Worm (Caenorhabditis elegans) whole organism, L4 larva: ENCODE results near the gene scrm-7.

ENCODE experiments used
- F26F4.8 ChIP-seq: fragments of 200-800 bp; sonication (Bioruptor generic); conservative IDR thresholded peaks from 2 replicates; pipeline ENCODE4 v1.3.6; 2022; ENCODE audit warnings: missing genetic modification characterization, missing compliant biosample characterization
- F44E2.7 ChIP-seq: fragments of 200-800 bp; sonication (Bioruptor generic); IDR thresholded peaks from 2 replicates; pipeline ENCODE4 v2.1.2; 2022; ENCODE audit warnings: missing genetic modification characterization, missing compliant biosample characterization
- ZK546.5 ChIP-seq, 2 experiments: sonication (generic microtip); optimal IDR thresholded peaks; 2 replicates each; lab custom pipeline; 2017; ENCODE audit warnings: missing biosample characterization in 2 of 2, missing genetic modification characterization in 2 of 2
- aha-1 ChIP-seq: fragments of 150-350 bp; peaks from one replicate; lab custom pipeline; 2014; ENCODE audit warnings: missing biosample characterization, missing genetic modification characterization
- ama-1 ChIP-seq: fragments of 150-350 bp; optimal IDR thresholded peaks from 2 replicates; lab custom pipeline; 2014; ENCODE audit warnings: inconsistent platforms, mixed read lengths
- attf-4 ChIP-seq: sonication (generic microtip); optimal IDR thresholded peaks from 3 replicates; lab custom pipeline; 2017; ENCODE audit warnings: missing biosample characterization, missing genetic modification characterization
- ceh-28 ChIP-seq: fragments of 150-350 bp; optimal IDR thresholded peaks from 2 replicates; lab custom pipeline; 2014; ENCODE audit warnings: missing biosample characterization, missing genetic modification reagents, missing genetic modification characterization
- ceh-32 ChIP-seq: sonication (generic microtip); optimal IDR thresholded peaks from 2 replicates; lab custom pipeline; 2016; ENCODE audit warnings: mild to moderate bottlenecking, missing genetic modification characterization, missing compliant biosample characterization; ENCODE audit not compliant: poor library complexity
- ctbp-1 ChIP-seq: fragments of 200-800 bp; sonication (Bioruptor generic); IDR thresholded peaks from 2 replicates; pipeline ENCODE4 v1.3.6; 2022; ENCODE audit warnings: missing genetic modification reagents, missing genetic modification characterization, missing compliant biosample characterization
- duxl-1 ChIP-seq: sonication (generic microtip); optimal IDR thresholded peaks from 2 replicates; lab custom pipeline; 2016; ENCODE audit warnings: mild to moderate bottlenecking, missing genetic modification characterization, moderate library complexity, missing compliant biosample characterization; ENCODE audit not compliant: poor library complexity
- dve-1 ChIP-seq: sonication (generic microtip); optimal IDR thresholded peaks from 2 replicates; lab custom pipeline; 2017; ENCODE audit warnings: antibody characterized with exemption, mild to moderate bottlenecking, missing genetic modification characterization, missing compliant biosample characterization; ENCODE audit not compliant: insufficient read depth
- fkh-10 ChIP-seq: fragments of 150-350 bp; optimal IDR thresholded peaks from 2 replicates; lab custom pipeline; 2014; ENCODE audit warnings: missing biosample characterization, missing genetic modification reagents, missing genetic modification characterization
- gei-8 ChIP-seq: fragments of 200-800 bp; sonication (Bioruptor generic); optimal IDR thresholded peaks from 2 replicates; lab custom pipeline; 2018; ENCODE audit warnings: mild to moderate bottlenecking, missing genetic modification characterization, missing compliant biosample characterization
- hif-1 ChIP-seq, 2 experiments: sonication (generic microtip); optimal IDR thresholded peaks; 2 replicates each; lab custom pipeline; 2016 to 2017; ENCODE audit warnings: missing compliant biosample characterization in 2 of 2, missing genetic modification characterization in 2 of 2, missing genetic modification reagents in 2 of 2, missing genotype in 2 of 2, mild to moderate bottlenecking in 1 of 2
- lin-15B ChIP-seq: fragments of 150-350 bp; sonication (generic microtip); optimal IDR thresholded peaks from 3 replicates; lab custom pipeline; 2014; ENCODE audit warnings: missing biosample characterization, missing genetic modification characterization
- lir-3 ChIP-seq: sonication (generic microtip); optimal IDR thresholded peaks from 2 replicates; lab custom pipeline; 2016; ENCODE audit warnings: mild to moderate bottlenecking, missing genetic modification characterization, missing compliant biosample characterization
- madf-9 ChIP-seq: fragments of 200-800 bp; sonication (Bioruptor generic); conservative IDR thresholded peaks from 2 replicates; pipeline ENCODE4 v1.3.6; 2022; ENCODE audit warnings: missing genetic modification reagents, missing genetic modification characterization, missing compliant biosample characterization
- mdl-1 ChIP-seq, 2 experiments: fragments of 150-350 bp in 1 of 2; sonication (generic microtip) in 1 of 2; optimal IDR thresholded peaks; 2 replicates each; lab custom pipeline; 2014 to 2017; ENCODE audit warnings: missing biosample characterization in 2 of 2, missing genetic modification characterization in 2 of 2
- mes-2 ChIP-seq: sonication (generic microtip); optimal IDR thresholded peaks from 2 replicates; lab custom pipeline; 2016; ENCODE audit warnings: missing genotype, mild to moderate bottlenecking, missing genetic modification characterization, missing compliant biosample characterization; ENCODE audit not compliant: poor library complexity, severe bottlenecking
- nhr-10 ChIP-seq: fragments of 150-350 bp; optimal IDR thresholded peaks from 2 replicates; lab custom pipeline; 2014; ENCODE audit warnings: missing biosample characterization, missing genetic modification characterization
- nhr-11 ChIP-seq: fragments of 150-350 bp; optimal IDR thresholded peaks from 2 replicates; lab custom pipeline; 2014; ENCODE audit warnings: missing biosample characterization, missing genetic modification characterization
- nhr-111 ChIP-seq: fragments of 200-800 bp; sonication (Bioruptor generic); optimal IDR thresholded peaks from 2 replicates; lab custom pipeline; 2018; ENCODE audit warnings: mild to moderate bottlenecking, missing genetic modification characterization, missing compliant biosample characterization
- nhr-237 ChIP-seq: sonication (generic microtip); optimal IDR thresholded peaks from 2 replicates; lab custom pipeline; 2017; ENCODE audit warnings: missing biosample characterization, missing genetic modification characterization
- nhr-48 ChIP-seq: sonication (generic microtip); optimal IDR thresholded peaks from 2 replicates; lab custom pipeline; 2016; ENCODE audit warnings: mild to moderate bottlenecking, missing genetic modification characterization, missing compliant biosample characterization
- nhr-6 ChIP-seq: fragments of 150-350 bp; optimal IDR thresholded peaks from 2 replicates; lab custom pipeline; 2014; ENCODE audit warnings: missing biosample characterization, missing genetic modification characterization
- nhr-77 ChIP-seq: fragments of 150-350 bp; optimal IDR thresholded peaks from 2 replicates; lab custom pipeline; 2014; ENCODE audit warnings: missing biosample characterization, missing genetic modification characterization
- pha-4 ChIP-seq, 2 experiments: fragments of 150-350 bp in 1 of 2; fragments of 200-800 bp in 1 of 2; sonication (Bioruptor generic) in 1 of 2; IDR thresholded peaks in 1 of 2; optimal IDR thresholded peaks in 1 of 2; 2 replicates each; pipeline versions ENCODE4 v1.3.6 to Lab custom; 2014 to 2022; ENCODE audit warnings: missing genetic modification characterization in 2 of 2, missing genetic modification reagents in 2 of 2, missing biosample characterization in 1 of 2, missing compliant biosample characterization in 1 of 2
- snpc-4 ChIP-seq: fragments of 150-350 bp; optimal IDR thresholded peaks from 2 replicates; lab custom pipeline; 2014; ENCODE audit warnings: missing biosample characterization, missing genetic modification characterization
- spr-1 ChIP-seq: sonication (generic microtip); optimal IDR thresholded peaks from 2 replicates; lab custom pipeline; 2016; ENCODE audit warnings: mild to moderate bottlenecking, missing genetic modification characterization, missing compliant biosample characterization
- spr-3 ChIP-seq: fragments of 200-800 bp; sonication (Bioruptor generic); optimal IDR thresholded peaks from 2 replicates; lab custom pipeline; 2018; ENCODE audit warnings: mild to moderate bottlenecking, missing genetic modification characterization, missing compliant biosample characterization
- zfp-2 ChIP-seq: sonication (generic microtip); optimal IDR thresholded peaks from 2 replicates; lab custom pipeline; 2016; ENCODE audit warnings: mild to moderate bottlenecking, missing genetic modification characterization, missing compliant biosample characterization
- zfp-3 ChIP-seq: fragments of 200-800 bp; sonication (Bioruptor generic); conservative IDR thresholded peaks from 2 replicates; pipeline ENCODE4 v1.3.6; 2022; ENCODE audit warnings: missing genetic modification reagents, missing genetic modification characterization, missing compliant biosample characterization
- zip-11 ChIP-seq: fragments of 200-800 bp; sonication (Bioruptor generic); IDR thresholded peaks from 2 replicates; pipeline ENCODE4 v1.3.6; 2022; ENCODE audit warnings: missing genetic modification characterization, missing compliant biosample characterization

Gene scrm-7

DNA sequence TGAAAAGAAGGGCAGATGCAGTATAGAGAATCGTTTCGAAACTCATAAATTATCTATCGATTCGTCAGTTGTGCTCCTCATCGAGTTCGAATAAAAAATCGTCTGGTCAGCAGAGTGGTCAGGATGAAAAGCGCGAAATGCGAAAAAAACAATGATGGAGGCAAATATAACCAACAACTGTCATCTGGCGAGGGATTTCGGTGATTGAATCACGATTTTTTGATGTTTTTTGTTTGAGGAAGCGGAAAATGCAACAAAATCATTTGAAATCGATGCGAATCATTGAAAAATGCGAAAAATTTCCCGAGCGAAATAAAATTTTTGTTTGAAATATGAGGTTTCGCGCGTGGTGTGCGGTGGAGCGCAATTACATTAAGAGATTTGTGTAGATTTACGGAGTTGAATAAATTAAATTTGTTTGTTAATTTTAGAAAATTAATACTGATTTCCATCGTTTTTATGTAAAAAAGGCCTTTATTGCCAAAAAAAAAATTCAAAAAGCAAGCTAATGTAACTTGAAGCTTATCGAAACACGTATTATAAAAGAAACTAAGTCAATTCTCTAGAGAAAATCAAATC, 45.3 kb downstream of the scrm-7 start, which contains the start of gene unc-61 (continued):
- TF ChIP-seq nhr-77 (tag; lab: Kevin White, UChicago) (no peak), nhr-6 (tag; lab: Kevin White, UChicago) (peak; percentile 87)
- TF ChIP-seq, all 104 proteins: peak for 7

DNA sequence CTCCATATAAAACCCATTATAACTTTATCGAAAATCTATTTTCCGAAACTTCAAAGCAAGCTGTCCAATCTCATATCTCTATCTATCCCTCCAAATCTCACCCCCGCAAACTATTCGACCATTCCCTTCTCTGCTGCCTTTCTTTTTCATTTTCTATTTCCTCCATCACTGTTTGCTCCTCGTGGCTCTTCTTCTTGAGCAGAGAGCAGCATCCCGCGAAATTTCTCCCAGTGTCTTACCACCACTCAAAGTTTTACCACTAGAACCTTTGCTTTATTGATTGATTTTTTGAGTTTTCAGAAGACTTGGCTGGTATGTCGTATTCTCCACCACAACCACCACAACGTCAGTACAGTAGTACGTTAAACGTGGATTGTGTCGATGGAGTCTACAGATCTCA, 50.2 kb downstream of the scrm-7 start, which contains the start of gene oig-3:
TSS of gene oig-3 (plus strand) at position 301 of the 400 bp plus-strand sequence.
- TF ChIP-seq snpc-4 (no peak), fkh-10 (GFP tag; lab: Kevin White, UChicago) (no peak), aha-1 (tag; lab: Kevin White, UChicago) (no peak), nhr-10 (no peak), hif-1 (tag; optimal IDR thresholded peaks at IDR 0.05; lab: Kevin White, UChicago) (no peak), mes-2 (tag; lab: Kevin White, UChicago) (no peak), ZK546.5 (tag; optimal IDR thresholded peaks at IDR 0.05; lab: Kevin White, UChicago) (no peak), duxl-1 (no peak), nhr-11 (no peak), nhr-48 (tag; lab: Kevin White, UChicago) (no peak), attf-4 (tag; lab: Kevin White, UChicago) (no peak), madf-9 (GFP tag; lab: Robert Waterston, UW) (no peak), spr-3 (GFP tag; lab: Kevin White, UChicago) (no peak), gei-8 (GFP tag; lab: Kevin White, UChicago) (no peak)

DNA sequence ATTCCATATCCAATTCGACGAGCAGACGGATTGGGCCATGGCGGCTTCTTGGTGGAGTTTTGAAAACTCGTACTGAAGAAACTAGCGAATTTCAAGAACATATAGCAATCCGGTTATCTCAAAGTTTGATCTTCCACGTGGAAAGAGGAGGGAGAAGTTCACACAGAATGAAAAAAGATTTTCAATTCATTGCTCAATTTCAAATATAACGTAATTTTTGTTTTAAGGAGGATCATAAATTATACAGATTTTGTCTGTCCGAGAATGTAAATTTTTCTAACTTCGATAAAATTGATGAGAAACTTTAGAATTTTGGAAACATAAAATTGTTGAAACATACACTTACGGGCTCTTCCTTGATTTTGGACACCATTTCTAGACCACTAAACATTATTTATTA, 50.8 kb downstream of the scrm-7 start, which contains the start of gene Y50E8A.2:
TSS of gene Y50E8A.2 (minus strand) at position 101 of the 400 bp plus-strand sequence.
- TF ChIP-seq F44E2.7 (GFP tag; lab: Robert Waterston, UW) (no peak), nhr-111 (no peak), ctbp-1 (GFP tag; lab: Robert Waterston, UW) (no peak), nhr-237 (tag; lab: Kevin White, UChicago) (no peak), zip-11 (GFP tag; lab: Robert Waterston, UW) (no peak), pha-4 (GFP tag; IDR thresholded peaks at IDR 0.05; lab: Robert Waterston, UW) (no peak), pha-4 (tag; optimal IDR thresholded peaks at IDR 0.05; lab: Kevin White, UChicago) (no peak), ceh-28 (tag; lab: Kevin White, UChicago) (no peak), mdl-1 (tag; optimal IDR thresholded peaks at IDR 0.05; lab: Kevin White, UChicago) (no peak), lir-3 (no peak), lin-15B (tag; lab: Kevin White, UChicago) (no peak), spr-1 (tag; lab: Kevin White, UChicago) (no peak), ama-1 (no peak), zfp-3 (GFP tag; lab: Robert Waterston, UW) (no peak), fkh-10 (GFP tag; lab: Kevin White, UChicago) (no peak), F26F4.8 (GFP tag; lab: Robert Waterston, UW) (no peak), nhr-48 (tag; lab: Kevin White, UChicago) (no peak), dve-1 (tag; lab: Kevin White, UChicago) (no peak), ceh-32 (no peak), zfp-2 (tag; lab: Kevin White, UChicago) (no peak)
